Fruit fly (Drosophila melanogaster) whole organism, prepupa: ENCODE measurements around the gene CG13288.

Source experiments
- CG10631 ChIP-seq: fragments of 200-800 bp; sonication (Bioruptor generic); optimal IDR thresholded peaks from 2 replicates; lab custom pipeline; 2016; ENCODE audit warnings: missing biosample characterization, missing genetic modification characterization
- CG10669 ChIP-seq: fragments of 200-800 bp; sonication (Bioruptor generic); optimal IDR thresholded peaks from 3 replicates; lab custom pipeline; 2018; ENCODE audit warnings: missing biosample characterization, mild to moderate bottlenecking, missing genetic modification characterization, moderate library complexity
- CG11294 ChIP-seq: fragments of 200-800 bp; sonication (Bioruptor generic); IDR thresholded peaks from 2 replicates; pipeline ENCODE4 v1.3.6; 2022; ENCODE audit warnings: missing biosample characterization, missing genetic modification characterization
- CG11762 ChIP-seq: fragments of 200-800 bp; sonication (Bioruptor generic); optimal IDR thresholded peaks from 3 replicates; lab custom pipeline; 2016; ENCODE audit warnings: missing biosample characterization, missing genetic modification characterization; ENCODE audit not compliant: insufficient read depth
- CG1621 ChIP-seq: fragments of 200-800 bp; sonication (Bioruptor generic); optimal IDR thresholded peaks from 3 replicates; lab custom pipeline; 2018; ENCODE audit warnings: missing biosample characterization, mild to moderate bottlenecking, missing genetic modification characterization
- CG16779 ChIP-seq: fragments of 200-800 bp; sonication (Bioruptor generic); optimal IDR thresholded peaks from 3 replicates; lab custom pipeline; 2017; ENCODE audit warnings: missing biosample characterization, mild to moderate bottlenecking, missing genetic modification characterization
- CG3032 ChIP-seq: fragments of 200-800 bp; optimal IDR thresholded peaks from 2 replicates; lab custom pipeline; 2019; ENCODE audit warnings: missing biosample characterization, mild to moderate bottlenecking, missing genetic modification characterization, moderate library complexity
- CG31627 ChIP-seq: fragments of 200-800 bp; sonication (Bioruptor generic); optimal IDR thresholded peaks from 3 replicates; lab custom pipeline; 2016; ENCODE audit warnings: missing biosample characterization, missing genetic modification characterization
- CG32006 ChIP-seq: fragments of 200-800 bp; sonication (Bioruptor generic); optimal IDR thresholded peaks from 3 replicates; lab custom pipeline; 2017; ENCODE audit warnings: missing biosample characterization, mild to moderate bottlenecking, missing genetic modification characterization
- CG3919 ChIP-seq: fragments of 200-800 bp; sonication (Bioruptor generic); optimal IDR thresholded peaks from 3 replicates; lab custom pipeline; 2016; ENCODE audit warnings: missing biosample characterization, missing genetic modification characterization
- CG6163 ChIP-seq: fragments of 200-800 bp; sonication (Bioruptor generic); IDR thresholded peaks from 3 replicates; pipeline ENCODE4 v1.3.6; 2022; ENCODE audit warnings: missing biosample characterization, missing genetic modification characterization
- CG6276 ChIP-seq: fragments of 200-800 bp; sonication (Bioruptor generic); optimal IDR thresholded peaks from 2 replicates; lab custom pipeline; 2017; ENCODE audit warnings: missing biosample characterization, mild to moderate bottlenecking, missing genetic modification characterization
- CG6792 ChIP-seq: fragments of 200-800 bp; sonication (Bioruptor generic); optimal IDR thresholded peaks from 3 replicates; lab custom pipeline; 2016; ENCODE audit warnings: missing biosample characterization, missing genetic modification characterization
- CG6808 ChIP-seq: fragments of 200-800 bp; sonication (Bioruptor generic); optimal IDR thresholded peaks from 3 replicates; lab custom pipeline; 2017; ENCODE audit warnings: missing biosample characterization, missing genetic modification characterization, mild to moderate bottlenecking, moderate library complexity, missing genetic modification reagents
- CG6854 ChIP-seq: fragments of 200-800 bp; sonication (Bioruptor generic); optimal IDR thresholded peaks from 2 replicates; lab custom pipeline; 2017; ENCODE audit warnings: missing biosample characterization, mild to moderate bottlenecking, missing genetic modification characterization
- CG7368 ChIP-seq: fragments of 200-800 bp; sonication (Bioruptor generic); optimal IDR thresholded peaks from 3 replicates; lab custom pipeline; 2016; ENCODE audit warnings: missing biosample characterization, missing genetic modification characterization
- CG8319 ChIP-seq: fragments of 200-800 bp; sonication (Bioruptor generic); optimal IDR thresholded peaks from 3 replicates; lab custom pipeline; 2016; ENCODE audit warnings: missing biosample characterization, missing genetic modification characterization
- CG8632 ChIP-seq: fragments of 200-800 bp; sonication (Bioruptor generic); optimal IDR thresholded peaks from 3 replicates; lab custom pipeline; 2016; ENCODE audit warnings: missing biosample characterization, missing genetic modification characterization
- CG9139 ChIP-seq: fragments of 200-800 bp; sonication (Bioruptor generic); optimal IDR thresholded peaks from 3 replicates; lab custom pipeline; 2017; ENCODE audit warnings: missing biosample characterization, mild to moderate bottlenecking, missing genetic modification characterization
- Eip75B ChIP-seq: fragments of 200-800 bp; sonication (Bioruptor generic); optimal IDR thresholded peaks from 3 replicates; lab custom pipeline; 2016; ENCODE audit warnings: missing biosample characterization, missing genetic modification characterization
- Eip78C ChIP-seq: fragments of 200-800 bp; sonication (Bioruptor generic); peaks from one replicate; lab custom pipeline; 2016; ENCODE audit warnings: missing biosample characterization, missing genetic modification characterization
- Eip93F ChIP-seq: fragments of 200-800 bp; sonication (Bioruptor generic); optimal IDR thresholded peaks from 2 replicates; lab custom pipeline; 2016; ENCODE audit warnings: missing biosample characterization, mild to moderate bottlenecking, missing genetic modification characterization
- Ets96B ChIP-seq: fragments of 200-800 bp; optimal IDR thresholded peaks from 2 replicates; lab custom pipeline; 2019; ENCODE audit warnings: missing biosample characterization, mild to moderate bottlenecking, missing genetic modification characterization, moderate library complexity
- Gug ChIP-seq: fragments of 200-800 bp; sonication (Bioruptor generic); IDR thresholded peaks from 2 replicates; pipeline ENCODE4 v1.3.6; 2022; ENCODE audit warnings: missing biosample characterization, missing genetic modification characterization
- Hr39 ChIP-seq: fragments of 200-800 bp; sonication (Bioruptor generic); optimal IDR thresholded peaks from 2 replicates; lab custom pipeline; 2016; ENCODE audit warnings: missing biosample characterization, missing genetic modification characterization
- Lpt ChIP-seq: fragments of 200-800 bp; sonication (Bioruptor generic); optimal IDR thresholded peaks from 3 replicates; lab custom pipeline; 2016; ENCODE audit warnings: missing biosample characterization, missing genetic modification characterization
- Met ChIP-seq: fragments of 200-800 bp; sonication (Bioruptor generic); optimal IDR thresholded peaks from 3 replicates; lab custom pipeline; 2016; ENCODE audit warnings: missing biosample characterization, missing genetic modification characterization
- OdsH ChIP-seq: fragments of 200-800 bp; sonication (Bioruptor generic); optimal IDR thresholded peaks from 3 replicates; lab custom pipeline; 2016; ENCODE audit warnings: missing biosample characterization, missing genetic modification characterization
- Smox ChIP-seq: fragments of 200-800 bp; sonication (Bioruptor generic); optimal IDR thresholded peaks from 3 replicates; lab custom pipeline; 2016; ENCODE audit warnings: missing biosample characterization, missing genetic modification characterization
- Sox14 ChIP-seq: fragments of 200-800 bp; sonication (Bioruptor generic); optimal IDR thresholded peaks from 3 replicates; lab custom pipeline; 2016; ENCODE audit warnings: missing biosample characterization, missing genetic modification characterization
- Sox15 ChIP-seq: fragments of 200-800 bp; sonication (Bioruptor generic); optimal IDR thresholded peaks from 3 replicates; lab custom pipeline; 2016; ENCODE audit warnings: missing biosample characterization, missing genetic modification characterization
- achi ChIP-seq: fragments of 200-800 bp; sonication (Bioruptor generic); optimal IDR thresholded peaks from 3 replicates; lab custom pipeline; 2016; ENCODE audit warnings: missing biosample characterization, missing genetic modification characterization
- acj6 ChIP-seq: fragments of 200-800 bp; sonication (Bioruptor generic); optimal IDR thresholded peaks from 3 replicates; lab custom pipeline; 2016; ENCODE audit warnings: missing biosample characterization, missing genetic modification characterization
- dsx ChIP-seq: fragments of 200-800 bp; optimal IDR thresholded peaks from 3 replicates; lab custom pipeline; 2019; ENCODE audit warnings: missing biosample characterization, mild to moderate bottlenecking, missing genetic modification characterization, moderate library complexity; ENCODE audit not compliant: poor library complexity, severe bottlenecking
- eg ChIP-seq: fragments of 200-800 bp; sonication (Bioruptor generic); IDR thresholded peaks from 3 replicates; pipeline ENCODE4 v1.3.6; 2022; ENCODE audit warnings: missing biosample characterization, missing genetic modification characterization
- esn ChIP-seq: fragments of 200-800 bp; sonication (Bioruptor generic); optimal IDR thresholded peaks from 2 replicates; lab custom pipeline; 2016; ENCODE audit warnings: missing biosample characterization, mild to moderate bottlenecking, missing genetic modification characterization, moderate library complexity
- fd85E ChIP-seq: fragments of 200-800 bp; sonication (Bioruptor generic); optimal IDR thresholded peaks from 3 replicates; lab custom pipeline; 2016; ENCODE audit warnings: missing biosample characterization, missing genetic modification characterization
- fkh ChIP-seq: fragments of 200-800 bp; sonication (Bioruptor generic); optimal IDR thresholded peaks from 3 replicates; lab custom pipeline; 2017; ENCODE audit warnings: missing biosample characterization, mild to moderate bottlenecking, missing genetic modification characterization, moderate library complexity
- net ChIP-seq: fragments of 200-800 bp; sonication (Bioruptor generic); optimal IDR thresholded peaks from 3 replicates; lab custom pipeline; 2016; ENCODE audit warnings: missing biosample characterization, missing genetic modification characterization
- spab ChIP-seq: fragments of 200-800 bp; sonication (Bioruptor generic); optimal IDR thresholded peaks from 2 replicates; lab custom pipeline; 2017; ENCODE audit warnings: missing biosample characterization, mild to moderate bottlenecking, missing genetic modification characterization, missing genetic modification reagents
- ss ChIP-seq, 2 experiments: fragments of 200-800 bp; sonication (Bioruptor generic); optimal IDR thresholded peaks; 2 replicates in 1 of 2; 3 replicates in 1 of 2; lab custom pipeline; 2017 to 2018; ENCODE audit warnings: mild to moderate bottlenecking in 2 of 2, missing biosample characterization in 2 of 2, missing genetic modification characterization in 2 of 2, moderate library complexity in 1 of 2
- svp ChIP-seq: fragments of 200-800 bp; sonication (Bioruptor generic); peaks from one replicate; lab custom pipeline; 2016; ENCODE audit warnings: missing biosample characterization, missing genetic modification characterization
- topi ChIP-seq: fragments of 200-800 bp; sonication (Bioruptor generic); optimal IDR thresholded peaks from 3 replicates; lab custom pipeline; 2016; ENCODE audit warnings: missing biosample characterization, missing genetic modification characterization

Gene CG13288

dm6 chr3L:5952132-5952531 is 45.0 kb downstream of the CG13288 start (continued):
- no peak for TF ChIP-seq CG11762
- TF ChIP-seq Ets96B (tag; lab: Kevin White, UChicago), result peak; percentile 64
- no peak for TF ChIP-seq CG6808 (GFP tag; lab: Kevin White, UChicago)
- no peak for TF ChIP-seq Hr39 (GFP tag; lab: Kevin White, UChicago)
- no peak for TF ChIP-seq dsx (GFP tag; lab: Kevin White, UChicago)
- peak; percentile 11 for TF ChIP-seq Sox14 (GFP tag; lab: Kevin White, UChicago)
- TF ChIP-seq Lpt (GFP tag; lab: Kevin White, UChicago), result peak; percentile 49

dm6 chr3L:5952537-5952936 is 45.4 kb downstream of the CG13288 start:
- TF ChIP-seq ss (GFP tag; optimal IDR thresholded peaks at IDR 0.05; lab: Kevin White, UChicago), result peak in 1 of 2 experiments; percentile 32
- no peak for TF ChIP-seq Met (GFP tag; lab: Kevin White, UChicago)
- TF ChIP-seq CG1621 (tag; lab: Kevin White, UChicago), result peak; percentile 7
- TF ChIP-seq Eip78C (GFP tag; lab: Kevin White, UChicago), result peak; percentile 15
- no peak for TF ChIP-seq CG11294 (GFP tag; lab: Robert Waterston, UW)
- peak; percentile 49 for TF ChIP-seq dsx (GFP tag; lab: Kevin White, UChicago)
- peak; percentile 16 for TF ChIP-seq CG9139
- peak; percentile 7 for TF ChIP-seq CG6808 (GFP tag; lab: Kevin White, UChicago)
- no peak for TF ChIP-seq CG6792 (GFP tag; lab: Kevin White, UChicago)
- no peak for TF ChIP-seq Lpt (GFP tag; lab: Kevin White, UChicago)
- TF ChIP-seq, all 60 proteins: peak for 6

- TF ChIP-seq OdsH (GFP tag; lab: Kevin White, UChicago) (no peak), CG6276 (GFP tag; lab: Kevin White, UChicago) (no peak), CG7368 (no peak), Eip93F (no peak), net (no peak), CG6808 (GFP tag; lab: Kevin White, UChicago) (no peak), CG3919 (GFP tag; lab: Kevin White, UChicago) (peak; percentile 52), topi (GFP tag; lab: Kevin White, UChicago) (no peak), CG6163 (GFP tag; lab: Robert Waterston, UW) (0 out of 3 replicates have a peak, but pooled peaks have one; percentile 15), fkh (GFP tag; lab: Kevin White, UChicago) (no peak), CG8632 (no peak), esn (no peak), CG32006 (no peak), fd85E (no peak), CG31627 (GFP tag; lab: Kevin White, UChicago) (no peak), CG16779 (no peak), acj6 (GFP tag; lab: Kevin White, UChicago) (no peak), CG10631 (GFP tag; lab: Kevin White, UChicago) (no peak), achi (GFP tag; lab: Kevin White, UChicago) (no peak), dsx (GFP tag; lab: Kevin White, UChicago) (peak; percentile 72)
Measured at dm6 chr3L:5954942-5955341, 47.8 kb downstream of the CG13288 start.

dm6 chr3L:5957163-5957562 is 50.0 kb downstream of the CG13288 start:
- no peak for TF ChIP-seq Sox15 (GFP tag; lab: Kevin White, UChicago)
- no peak for TF ChIP-seq fkh (GFP tag; lab: Kevin White, UChicago)
- TF ChIP-seq CG11762, result no peak
- TF ChIP-seq Eip78C (GFP tag; lab: Kevin White, UChicago), result no peak
- no peak for TF ChIP-seq Gug (GFP tag; lab: Robert Waterston, UW)

dm6 chr3L:5958117-5958516 is 50.9 kb downstream of the CG13288 start:
- peak; percentile 7 for TF ChIP-seq CG10669
- TF ChIP-seq Eip75B (GFP tag; lab: Kevin White, UChicago), result peak; percentile 5
- peak; percentile 6 for TF ChIP-seq CG3919 (GFP tag; lab: Kevin White, UChicago)
- peak; percentile 21; the same call in 1 of the 3 replicates for TF ChIP-seq CG6163 (GFP tag; lab: Robert Waterston, UW)
- TF ChIP-seq CG16779, result no peak
- TF ChIP-seq svp (GFP tag; lab: Kevin White, UChicago), result peak; percentile 54
- peak; percentile 19 for TF ChIP-seq dsx (GFP tag; lab: Kevin White, UChicago)
- TF ChIP-seq CG3032 (tag; lab: Kevin White, UChicago), result peak; percentile 4
- TF ChIP-seq Smox (GFP tag; lab: Kevin White, UChicago), result no peak
- peak; percentile 56 for TF ChIP-seq Eip78C (GFP tag; lab: Kevin White, UChicago)
- TF ChIP-seq eg (GFP tag; lab: Robert Waterston, UW), result 0 out of 3 replicates have a peak, but pooled peaks have one; percentile 28
- no peak for TF ChIP-seq spab
- TF ChIP-seq CG6854 (GFP tag; lab: Kevin White, UChicago), result no peak
- no peak for TF ChIP-seq CG8319 (GFP tag; lab: Kevin White, UChicago)
- TF ChIP-seq CG8632, result no peak
- TF ChIP-seq Lpt (GFP tag; lab: Kevin White, UChicago), result no peak
- TF ChIP-seq Ets96B (tag; lab: Kevin White, UChicago), result peak; percentile 18
- TF ChIP-seq CG32006, result peak; percentile 24
